Worm (Caenorhabditis elegans) whole organism, L4/young adult: ENCODE measurements around the gene dpf-1.
A peak's percentile ranks its signal among the peaks of the same experiment; 100 is the strongest.

Experiments
- W03F9.2 ChIP-seq: fragments of 150-350 bp; optimal IDR thresholded peaks from 2 replicates; lab custom pipeline; 2014; ENCODE audit warnings: missing biosample characterization, missing genetic modification characterization
- dao-5 ChIP-seq: sonication (generic microtip); optimal IDR thresholded peaks from 2 replicates; lab custom pipeline; 2016; ENCODE audit warnings: missing genotype, missing genetic modification characterization, moderate library complexity, missing compliant biosample characterization
- him-1 ChIP-seq: sonication (generic microtip); optimal IDR thresholded peaks from 2 replicates; lab custom pipeline; 2016; ENCODE audit warnings: missing genotype, missing genetic modification reagents, missing genetic modification characterization, missing compliant biosample characterization

Gene dpf-1

ce11 chrV:15471029-15471428 is at the start of gene dpf-1:
dpf-1 (plus strand) TSS chrV:15471329.
- TF ChIP-seq him-1 (tag; lab: Kevin White, UChicago) (no peak), dao-5 (tag; lab: Kevin White, UChicago) (no peak), W03F9.2 (no peak)

ce11 chrV:15423601-15424000 is 47.5 kb upstream of the dpf-1 start, which contains the start of gene fbxa-104:
fbxa-104 (minus strand) TSS chrV:15423683.
- TF ChIP-seq W03F9.2: no peak
- no peak for TF ChIP-seq him-1 (tag; lab: Kevin White, UChicago)
- TF ChIP-seq dao-5 (tag; lab: Kevin White, UChicago): no peak

- TF ChIP-seq him-1 (tag; lab: Kevin White, UChicago): no peak
- no peak for TF ChIP-seq dao-5 (tag; lab: Kevin White, UChicago)
- no peak for TF ChIP-seq W03F9.2
Observed at ce11 chrV:15425368-15426091, 45.6 kb upstream of the dpf-1 start, which contains the start of gene Y36E3A.2. Y36E3A.2 (plus strand) TSS chrV:15426041.

- TF ChIP-seq W03F9.2 (no peak), him-1 (tag; lab: Kevin White, UChicago) (no peak), dao-5 (tag; lab: Kevin White, UChicago) (no peak)
Observed at ce11 chrV:15426944-15427343, 44.2 kb upstream of the dpf-1 start, which contains the start of gene fbxa-209. fbxa-209 (minus strand) TSS chrV:15427044.

ce11 chrV:15431322-15432052 is 39.6 kb upstream of the dpf-1 start:
- TF ChIP-seq W03F9.2: no peak
- no peak for TF ChIP-seq him-1 (tag; lab: Kevin White, UChicago)
- TF ChIP-seq dao-5 (tag; lab: Kevin White, UChicago): no peak

- TF ChIP-seq dao-5 (tag; lab: Kevin White, UChicago): no peak
- peak; percentile 34 for TF ChIP-seq W03F9.2
Observed at ce11 chrV:15432457-15432856, 38.7 kb upstream of the dpf-1 start, which contains the start of gene T26H5.8. T26H5.8 (minus strand) TSS chrV:15432726.

ce11 chrV:15434647-15435046 is 36.5 kb upstream of the dpf-1 start:
- no peak for TF ChIP-seq him-1 (tag; lab: Kevin White, UChicago)
- TF ChIP-seq W03F9.2: no peak
- no peak for TF ChIP-seq dao-5 (tag; lab: Kevin White, UChicago)

- TF ChIP-seq dao-5 (tag; lab: Kevin White, UChicago): no peak
- TF ChIP-seq him-1 (tag; lab: Kevin White, UChicago): no peak
- no peak for TF ChIP-seq W03F9.2
Observed at ce11 chrV:15436133-15436532, 35.0 kb upstream of the dpf-1 start.

ce11 chrV:15442384-15442783 is 28.7 kb upstream of the dpf-1 start:
- TF ChIP-seq W03F9.2 (no peak), him-1 (tag; lab: Kevin White, UChicago) (no peak), dao-5 (tag; lab: Kevin White, UChicago) (no peak)

- no peak for TF ChIP-seq dao-5 (tag; lab: Kevin White, UChicago)
- TF ChIP-seq him-1 (tag; lab: Kevin White, UChicago): no peak
- TF ChIP-seq W03F9.2: no peak
Observed at ce11 chrV:15443708-15444107, 27.4 kb upstream of the dpf-1 start, which contains the start of gene T26H5.10. T26H5.10 (minus strand) TSS chrV:15443808.

- TF ChIP-seq him-1 (tag; lab: Kevin White, UChicago): no peak
- TF ChIP-seq W03F9.2: no peak
- TF ChIP-seq dao-5 (tag; lab: Kevin White, UChicago): no peak
Observed at ce11 chrV:15444188-15444587, 26.9 kb upstream of the dpf-1 start, which contains the start of gene T26H5.11. T26H5.11 (minus strand) TSS chrV:15444288.

- TF ChIP-seq W03F9.2 (no peak), dao-5 (tag; lab: Kevin White, UChicago) (no peak), him-1 (tag; lab: Kevin White, UChicago) (no peak)
Observed at ce11 chrV:15444615-15445014, 26.5 kb upstream of the dpf-1 start, which contains the start of gene T26H5.9. T26H5.9 (plus strand) TSS chrV:15444916.

- TF ChIP-seq W03F9.2: no peak
- no peak for TF ChIP-seq dao-5 (tag; lab: Kevin White, UChicago)
- TF ChIP-seq him-1 (tag; lab: Kevin White, UChicago): no peak
Observed at ce11 chrV:15445437-15445836, 25.7 kb upstream of the dpf-1 start, which contains the start of gene srh-239. srh-239 (plus strand) TSS chrV:15445737.

- TF ChIP-seq dao-5 (tag; lab: Kevin White, UChicago): no peak
- TF ChIP-seq W03F9.2: no peak
- no peak for TF ChIP-seq him-1 (tag; lab: Kevin White, UChicago)
Observed at ce11 chrV:15448408-15448807, 22.7 kb upstream of the dpf-1 start, which contains the start of gene T26H5.4. T26H5.4 (minus strand) TSS chrV:15448701.
